Fruit fly (Drosophila melanogaster): ENCODE results near the gene Vti1a.

Vti1a gene

DNA sequence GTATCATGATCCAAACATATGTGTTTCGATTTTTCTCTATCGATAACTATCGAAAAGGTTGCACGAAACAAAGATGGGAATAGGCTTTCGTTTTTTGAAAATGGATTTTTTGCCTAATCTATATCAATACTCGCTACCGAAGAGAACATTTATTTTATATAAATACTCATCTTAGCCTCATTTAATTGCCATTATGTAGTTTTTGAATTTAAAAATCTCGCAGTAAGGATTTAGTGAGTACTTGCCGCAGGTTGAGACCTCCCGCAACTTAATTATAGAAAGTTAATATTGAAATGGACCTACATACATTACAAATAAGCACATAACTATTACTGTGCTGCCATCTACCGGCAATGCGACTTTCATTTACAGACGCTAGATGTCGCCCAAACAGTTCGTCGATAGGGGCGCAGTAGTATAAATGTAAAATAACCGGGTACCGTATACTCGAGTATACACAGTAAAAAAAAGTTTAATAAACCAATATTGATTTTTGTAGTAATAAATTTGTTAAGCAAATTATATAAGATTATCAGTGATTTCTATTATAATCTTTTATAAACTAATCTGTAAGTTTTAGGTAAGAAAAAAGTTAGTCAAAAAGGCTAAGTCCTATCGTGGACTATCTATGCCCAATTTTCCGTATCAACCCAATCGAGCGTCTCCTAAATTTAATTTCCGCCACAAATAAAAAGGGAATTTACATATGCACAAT is 19.3 kb upstream of the Vti1a start, which contains the start of gene CG13896 (continued):
- TF ChIP-seq CG11294 (GFP tag; IDR thresholded peaks at IDR 0.05) (no peak), CG3919 (GFP tag; optimal IDR thresholded peaks at IDR 0.05) (peak; percentile 84), CG9139 (GFP tag; optimal IDR thresholded peaks at IDR 0.05) (peak; percentile 30), Gug (GFP tag; IDR thresholded peaks at IDR 0.05) (peak; percentile 38; the same call in 1 of the 2 replicates), CG11902 (GFP tag; optimal IDR thresholded peaks at IDR 0.05) (peak; percentile 65), Ets96B (tag; optimal IDR thresholded peaks at IDR 0.05) (peak; percentile 71), Hr38 (GFP tag; optimal IDR thresholded peaks at IDR 0.05) (no peak), CG6854 (GFP tag; optimal IDR thresholded peaks at IDR 0.05) (peak; percentile 20), CG31627 (GFP tag; optimal IDR thresholded peaks at IDR 0.05) (peak; percentile 91), pdm3 (GFP tag; optimal IDR thresholded peaks at IDR 0.05) (peak; percentile 82), Smox (GFP tag; optimal IDR thresholded peaks at IDR 0.05) (peak; percentile 74), lz (GFP tag; optimal IDR thresholded peaks at IDR 0.05) (peak; percentile 88), fd85E (GFP tag; optimal IDR thresholded peaks at IDR 0.05) (no peak), CG16779 (tag; optimal IDR thresholded peaks at IDR 0.05) (peak; percentile 51), CG10631 (GFP tag; optimal IDR thresholded peaks at IDR 0.05) (peak; percentile 69)

dm6 chr3L:710345-710822 is 17.7 kb upstream of the Vti1a start, which contains the start of gene CkIIalpha-i3:
Gene CkIIalpha-i3, minus strand, starts transcription at chr3L:710607.
- TF ChIP-seq acj6 (GFP tag; optimal IDR thresholded peaks at IDR 0.05) (no peak), fkh (GFP tag; optimal IDR thresholded peaks at IDR 0.05) (peak; percentile 16), Sox14 (GFP tag; optimal IDR thresholded peaks at IDR 0.05) (no peak), lz (GFP tag; optimal IDR thresholded peaks at IDR 0.05) (no peak), svp (GFP tag) (peak; percentile 35), topi (GFP tag; optimal IDR thresholded peaks at IDR 0.05) (no peak), Ets21C (GFP tag; optimal IDR thresholded peaks at IDR 0.05) (no peak), esn (GFP tag; optimal IDR thresholded peaks at IDR 0.05) (peak; percentile 11), pdm3 (GFP tag; optimal IDR thresholded peaks at IDR 0.05) (no peak), net (GFP tag; optimal IDR thresholded peaks at IDR 0.05) (no peak)

DNA sequence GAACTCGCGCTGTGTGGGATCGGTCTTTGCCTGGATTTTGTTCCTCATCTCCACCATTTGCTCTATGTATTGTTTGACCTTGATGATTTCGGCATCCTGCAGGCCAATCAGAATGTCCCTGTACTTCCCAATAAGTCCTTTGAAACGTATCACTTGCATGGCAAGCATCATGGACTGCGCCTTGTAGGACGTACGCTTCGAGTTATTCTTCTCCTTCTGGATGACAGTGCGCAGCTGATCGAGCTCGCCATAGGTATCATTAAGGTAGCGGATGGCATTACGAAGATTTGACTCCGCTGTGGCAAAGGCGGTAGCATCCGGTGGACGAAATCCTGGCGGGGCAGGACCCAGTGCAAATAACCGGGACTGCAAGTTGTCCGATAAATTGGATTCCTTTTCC is 17.2 kb upstream of the Vti1a start:
- TF ChIP-seq fd59A (GFP tag; optimal IDR thresholded peaks at IDR 0.05) (no peak), Blimp-1 (GFP tag; optimal IDR thresholded peaks at IDR 0.05) (no peak), CG3032 (tag; optimal IDR thresholded peaks at IDR 0.05) (no peak), topi (GFP tag; optimal IDR thresholded peaks at IDR 0.05) (no peak), CG6808 (GFP tag; optimal IDR thresholded peaks at IDR 0.05) (no peak), CG34406 (GFP tag; optimal IDR thresholded peaks at IDR 0.05) (no peak), CG10669 (GFP tag; optimal IDR thresholded peaks at IDR 0.05) (no peak), ss (GFP tag; optimal IDR thresholded peaks at IDR 0.05) (no peak), CG11902 (GFP tag; optimal IDR thresholded peaks at IDR 0.05) (no peak), CG11294 (GFP tag; IDR thresholded peaks at IDR 0.05) (no peak), spab (GFP tag; optimal IDR thresholded peaks at IDR 0.05) (no peak), Lpt (GFP tag; optimal IDR thresholded peaks at IDR 0.05) (no peak), fkh (GFP tag; optimal IDR thresholded peaks at IDR 0.05) (no peak), Sox102F (GFP tag; optimal IDR thresholded peaks at IDR 0.05) (no peak), CG1621 (tag; optimal IDR thresholded peaks at IDR 0.05) (no peak), net (GFP tag; optimal IDR thresholded peaks at IDR 0.05) (no peak), achi (GFP tag; optimal IDR thresholded peaks at IDR 0.05) (no peak)

DNA sequence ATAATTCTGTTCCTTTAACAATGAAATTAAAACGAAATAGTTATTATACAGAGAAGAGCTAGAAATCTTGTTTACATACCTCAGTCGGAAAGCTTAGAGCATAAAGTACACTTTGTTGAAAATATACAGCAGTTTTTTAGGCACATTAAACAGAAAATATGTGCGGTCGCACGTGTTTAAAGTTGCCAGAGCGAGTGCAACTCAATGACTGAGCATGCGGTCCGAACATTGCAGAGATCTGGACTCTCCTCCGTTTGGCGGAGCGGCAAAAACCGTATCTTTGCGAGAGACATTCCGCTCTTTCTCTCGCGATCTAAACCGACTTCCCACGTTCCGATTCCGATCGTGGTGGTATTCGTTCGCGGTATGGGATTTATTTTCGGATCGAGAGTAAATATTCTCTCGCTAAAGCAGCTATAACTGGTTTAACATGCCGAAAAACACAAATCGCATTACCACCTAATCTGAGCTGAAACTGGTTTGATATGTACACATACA is 15.3 kb upstream of the Vti1a start, which contains the start of gene CG13895:
Gene CG13895 (minus strand): TSS at position 214 of the 498 bp plus-strand sequence.
- no peak for TF ChIP-seq CG8319 (GFP tag; optimal IDR thresholded peaks at IDR 0.05)
- TF ChIP-seq acj6 (GFP tag; optimal IDR thresholded peaks at IDR 0.05) = no peak
- TF ChIP-seq eg (GFP tag; IDR thresholded peaks at IDR 0.05) = peak; percentile 42; the same call in 1 of the 3 replicates
- no peak for TF ChIP-seq CG31627 (GFP tag; optimal IDR thresholded peaks at IDR 0.05)
- TF ChIP-seq Sox102F (GFP tag; optimal IDR thresholded peaks at IDR 0.05) = no peak
- TF ChIP-seq Ets21C (GFP tag; optimal IDR thresholded peaks at IDR 0.05) = no peak
- TF ChIP-seq CG9139 (GFP tag; optimal IDR thresholded peaks at IDR 0.05) = no peak
- no peak for TF ChIP-seq Lpt (GFP tag; optimal IDR thresholded peaks at IDR 0.05)
- TF ChIP-seq lz (GFP tag; optimal IDR thresholded peaks at IDR 0.05) = no peak
- no peak for TF ChIP-seq Smox (GFP tag; optimal IDR thresholded peaks at IDR 0.05)
- TF ChIP-seq CG10669 (GFP tag; optimal IDR thresholded peaks at IDR 0.05) = no peak
- TF ChIP-seq CG34406 (GFP tag; optimal IDR thresholded peaks at IDR 0.05) = no peak
- TF ChIP-seq ss (GFP tag; optimal IDR thresholded peaks at IDR 0.05) = peak; percentile 21 to 26
- TF ChIP-seq CG16779 (tag; optimal IDR thresholded peaks at IDR 0.05) = no peak
- TF ChIP-seq Hr39 (GFP tag; optimal IDR thresholded peaks at IDR 0.05) = no peak
- no peak for TF ChIP-seq Hr4 (GFP tag; optimal IDR thresholded peaks at IDR 0.05)
- no peak for TF ChIP-seq dac (GFP tag; optimal IDR thresholded peaks at IDR 0.05)
- TF ChIP-seq Ets96B (tag; optimal IDR thresholded peaks at IDR 0.05) = no peak
- no peak for TF ChIP-seq achi (GFP tag; optimal IDR thresholded peaks at IDR 0.05)
- TF ChIP-seq dsx (GFP tag; optimal IDR thresholded peaks at IDR 0.05; ENCODE audit: poor library complexity, severe bottlenecking) = no peak
- TF ChIP-seq OdsH (GFP tag; optimal IDR thresholded peaks at IDR 0.05) = no peak
- TF ChIP-seq fkh (GFP tag; optimal IDR thresholded peaks at IDR 0.05) = peak; percentile 39

Data from whole organism, prepupa.